Worm (Caenorhabditis elegans) whole organism, L1 larva: Measurements from ENCODE around the gene lap-1.

ENCODE experiments used
- C16A3.4 ChIP-seq: fragments of 150-350 bp; optimal IDR thresholded peaks from 2 replicates; lab custom pipeline; 2014; ENCODE audit warnings: missing biosample characterization, missing genetic modification characterization
- Y116A8C.19 ChIP-seq: sonication (generic microtip); optimal IDR thresholded peaks from 2 replicates; lab custom pipeline; 2016; ENCODE audit warnings: missing compliant biosample characterization, missing genetic modification characterization, borderline replicate concordance
- aha-1 ChIP-seq: fragments of 150-350 bp; optimal IDR thresholded peaks from 2 replicates; lab custom pipeline; 2014; ENCODE audit warnings: missing biosample characterization, missing genetic modification characterization
- alr-1 ChIP-seq: fragments of 200-800 bp; sonication (Bioruptor generic); optimal IDR thresholded peaks from 2 replicates; lab custom pipeline; 2018; ENCODE audit warnings: borderline replicate concordance, mild to moderate bottlenecking, missing genetic modification characterization, missing compliant biosample characterization
- aly-2 ChIP-seq: fragments of 150-350 bp; optimal IDR thresholded peaks from 2 replicates; lab custom pipeline; 2014; ENCODE audit warnings: missing biosample characterization, missing genetic modification characterization
- blmp-1 ChIP-seq: fragments of 150-350 bp; optimal IDR thresholded peaks from 2 replicates; lab custom pipeline; 2014; ENCODE audit warnings: missing biosample characterization, missing genetic modification characterization
- ceh-8 ChIP-seq: fragments of 200-800 bp; sonication (Bioruptor generic); optimal IDR thresholded peaks from 2 replicates; lab custom pipeline; 2018; ENCODE audit warnings: mild to moderate bottlenecking, missing genetic modification characterization, moderate library complexity, missing compliant biosample characterization
- ceh-82 ChIP-seq, 3 experiments: fragments of 150-350 bp in 1 of 3; sonication (generic microtip) in 2 of 3; optimal IDR thresholded peaks; 2 replicates each; lab custom pipeline; 2014 to 2017; ENCODE audit warnings: missing biosample characterization in 3 of 3, missing genetic modification characterization in 3 of 3
- ceh-88 ChIP-seq: fragments of 200-800 bp; sonication (Bioruptor generic); IDR thresholded peaks from 2 replicates; pipeline ENCODE4 v1.3.6; 2022; ENCODE audit warnings: missing genetic modification characterization, missing compliant biosample characterization
- ceh-90 ChIP-seq: sonication (generic microtip); optimal IDR thresholded peaks from 2 replicates; lab custom pipeline; 2016; ENCODE audit warnings: missing genetic modification characterization, missing compliant biosample characterization
- efl-1 ChIP-seq, 4 experiments: fragments of 150-350 bp; optimal IDR thresholded peaks in 3 of 4; peaks in 1 of 4; 1 replicate in 1 of 4; 2 replicates in 3 of 4; lab custom pipeline; 2014; ENCODE audit warnings: missing biosample characterization in 2 of 4, missing genetic modification characterization in 2 of 4, missing genetic modification reagents in 2 of 4
- egl-13 ChIP-seq: sonication (generic microtip); optimal IDR thresholded peaks from 2 replicates; lab custom pipeline; 2016; ENCODE audit warnings: missing genotype, missing genetic modification reagents, missing genetic modification characterization, missing compliant biosample characterization
- egl-27 ChIP-seq, 2 experiments: fragments of 150-350 bp in 1 of 2; sonication (generic microtip); optimal IDR thresholded peaks; 3 replicates each; lab custom pipeline; 2017 to 2018; ENCODE audit warnings: missing biosample characterization in 2 of 2, missing genetic modification characterization in 2 of 2, missing genetic modification reagents in 2 of 2
- elt-2 ChIP-seq: sonication (generic microtip); optimal IDR thresholded peaks from 2 replicates; lab custom pipeline; 2016; ENCODE audit warnings: missing genetic modification characterization, mild to moderate bottlenecking, inconsistent platforms, missing compliant biosample characterization, missing genetic modification reagents
- elt-3 ChIP-seq, 6 experiments: fragments of 150-350 bp in 1 of 6; sonication (generic microtip); optimal IDR thresholded peaks; 2 replicates each; lab custom pipeline; 2017 to 2018; ENCODE audit warnings: missing biosample characterization in 6 of 6, missing genetic modification characterization in 6 of 6, inconsistent platforms in 1 of 6
- fos-1 ChIP-seq: fragments of 150-350 bp; optimal IDR thresholded peaks from 2 replicates; lab custom pipeline; 2014; ENCODE audit warnings: missing biosample characterization, missing genetic modification characterization
- isw-1 ChIP-seq: fragments of 200-800 bp; sonication (Bioruptor generic); IDR thresholded peaks from 2 replicates; pipeline ENCODE4 v1.3.6; 2022; ENCODE audit warnings: missing genetic modification characterization, missing compliant biosample characterization
- lin-13 ChIP-seq: fragments of 150-350 bp; optimal IDR thresholded peaks from 2 replicates; lab custom pipeline; 2014; ENCODE audit warnings: missing biosample characterization, missing genetic modification reagents, missing genetic modification characterization
- lin-14 ChIP-seq: fragments of 200-800 bp; sonication (Bioruptor generic); optimal IDR thresholded peaks from 2 replicates; lab custom pipeline; 2018; ENCODE audit warnings: mild to moderate bottlenecking, missing genetic modification characterization, moderate library complexity, missing compliant biosample characterization
- lin-15B ChIP-seq: fragments of 150-350 bp; sonication (generic microtip); optimal IDR thresholded peaks from 3 replicates; lab custom pipeline; 2014; ENCODE audit warnings: missing biosample characterization, missing genetic modification characterization
- lin-35 ChIP-seq, 2 experiments: fragments of 150-350 bp; optimal IDR thresholded peaks; 2 replicates each; lab custom pipeline; 2014; ENCODE audit warnings: missing biosample characterization in 2 of 2, missing genetic modification characterization in 2 of 2, missing genetic modification reagents in 2 of 2
- lin-39 ChIP-seq: fragments of 150-350 bp; optimal IDR thresholded peaks from 2 replicates; lab custom pipeline; 2014; ENCODE audit warnings: missing biosample characterization, missing genetic modification reagents, missing genetic modification characterization
- lsy-2 ChIP-seq, 2 experiments: fragments of 150-350 bp; optimal IDR thresholded peaks; 2 replicates each; lab custom pipeline; 2014; ENCODE audit warnings: missing biosample characterization in 2 of 2, missing genetic modification characterization in 2 of 2
- mab-9 ChIP-seq: fragments of 200-800 bp; sonication (Bioruptor generic); IDR thresholded peaks from 2 replicates; pipeline ENCODE4 v1.3.6; 2022; ENCODE audit warnings: missing genetic modification reagents, missing genetic modification characterization, missing compliant biosample characterization
- mep-1 ChIP-seq: fragments of 150-350 bp; optimal IDR thresholded peaks from 2 replicates; lab custom pipeline; 2014; ENCODE audit warnings: missing biosample characterization, missing genetic modification characterization
- nhr-12 ChIP-seq: sonication (generic microtip); optimal IDR thresholded peaks from 2 replicates; lab custom pipeline; 2017; ENCODE audit warnings: missing biosample characterization, missing genetic modification characterization
- nhr-237 ChIP-seq: fragments of 150-350 bp; optimal IDR thresholded peaks from 2 replicates; lab custom pipeline; 2014; ENCODE audit warnings: missing biosample characterization, missing genetic modification characterization
- nhr-47 ChIP-seq: sonication (generic microtip); optimal IDR thresholded peaks from 2 replicates; lab custom pipeline; 2016; ENCODE audit warnings: mild to moderate bottlenecking, missing genetic modification characterization, moderate library complexity, missing compliant biosample characterization
- nhr-77 ChIP-seq: fragments of 150-350 bp; optimal IDR thresholded peaks from 2 replicates; lab custom pipeline; 2014; ENCODE audit warnings: missing biosample characterization, missing genetic modification characterization
- nhr-85 ChIP-seq: sonication (generic microtip); peaks from one replicate; lab custom pipeline; 2016; ENCODE audit warnings: missing genetic modification characterization, inconsistent platforms, missing compliant biosample characterization
- pax-3 ChIP-seq: fragments of 200-800 bp; sonication (Bioruptor generic); optimal IDR thresholded peaks from 2 replicates; lab custom pipeline; 2018; ENCODE audit warnings: mild to moderate bottlenecking, missing genetic modification characterization, moderate library complexity, missing compliant biosample characterization
- pqm-1 ChIP-seq: sonication (generic microtip); optimal IDR thresholded peaks from 3 replicates; lab custom pipeline; 2017; ENCODE audit warnings: missing biosample characterization, missing genetic modification characterization
- rnt-1 ChIP-seq: sonication (generic microtip); optimal IDR thresholded peaks from 2 replicates; lab custom pipeline; 2016; ENCODE audit warnings: mild to moderate bottlenecking, missing genetic modification characterization, moderate library complexity, missing compliant biosample characterization
- snu-23 ChIP-seq: sonication (generic microtip); optimal IDR thresholded peaks from 2 replicates; lab custom pipeline; 2016; ENCODE audit warnings: missing genetic modification characterization, missing compliant biosample characterization
- swsn-7 ChIP-seq: sonication (generic microtip); optimal IDR thresholded peaks from 2 replicates; lab custom pipeline; 2016; ENCODE audit warnings: missing genetic modification characterization, missing compliant biosample characterization
- tbx-2 ChIP-seq: sonication (generic microtip); optimal IDR thresholded peaks from 2 replicates; lab custom pipeline; 2016; ENCODE audit warnings: missing genetic modification characterization, missing compliant biosample characterization
- unc-130 ChIP-seq: fragments of 150-350 bp; optimal IDR thresholded peaks from 2 replicates; lab custom pipeline; 2017; ENCODE audit warnings: missing biosample characterization, missing genetic modification characterization, inconsistent platforms
- unc-30 ChIP-seq: sonication (generic microtip); optimal IDR thresholded peaks from 2 replicates; lab custom pipeline; 2017; ENCODE audit warnings: missing biosample characterization, missing genetic modification characterization
- unc-62 ChIP-seq: fragments of 150-350 bp; optimal IDR thresholded peaks from 2 replicates; lab custom pipeline; 2014; ENCODE audit warnings: missing biosample characterization, missing genetic modification reagents, missing genetic modification characterization
- unc-86 ChIP-seq: sonication (generic microtip); optimal IDR thresholded peaks from 2 replicates; lab custom pipeline; 2016; ENCODE audit warnings: missing genetic modification characterization, missing compliant biosample characterization
- vab-15 ChIP-seq: sonication (generic microtip); optimal IDR thresholded peaks from 2 replicates; lab custom pipeline; 2017; ENCODE audit warnings: missing genotype, mild to moderate bottlenecking, missing genetic modification characterization, missing compliant biosample characterization
- xbp-1 ChIP-seq: sonication (generic microtip); optimal IDR thresholded peaks from 2 replicates; lab custom pipeline; 2016; ENCODE audit warnings: missing genetic modification characterization, missing compliant biosample characterization
- zag-1 ChIP-seq: fragments of 150-350 bp; optimal IDR thresholded peaks from 2 replicates; lab custom pipeline; 2014; ENCODE audit warnings: missing biosample characterization, missing genetic modification characterization
- ztf-11 ChIP-seq, 2 experiments: sonication (generic microtip); optimal IDR thresholded peaks; 2 replicates each; lab custom pipeline; 2016 to 2017; ENCODE audit warnings: missing genetic modification characterization in 2 of 2, missing biosample characterization in 1 of 2, missing compliant biosample characterization in 1 of 2
- ztf-4 ChIP-seq: fragments of 150-350 bp; optimal IDR thresholded peaks from 2 replicates; lab custom pipeline; 2014; ENCODE audit warnings: missing biosample characterization, missing genetic modification characterization

lap-1 gene

ce11 chrIII:8356407-8356881 is 45.3 kb downstream of the lap-1 start (continued):
- peak in 1 of 2 experiments; percentile 56 for TF ChIP-seq ztf-11 (tag; optimal IDR thresholded peaks at IDR 0.05; lab: Kevin White, UChicago)
- peak; percentile 3 for TF ChIP-seq zag-1
- TF ChIP-seq elt-3 (tag; optimal IDR thresholded peaks at IDR 0.05; lab: Kevin White, UChicago) = peak in 2 of 6 experiments; percentile 5 to 24
- TF ChIP-seq ceh-82 (tag; optimal IDR thresholded peaks at IDR 0.05; lab: Kevin White, UChicago) = peak; percentile 15 to 61 (median 54)
- TF ChIP-seq lin-13 (GFP tag; lab: Kevin White, UChicago) = peak; percentile 56
- no peak for TF ChIP-seq Y116A8C.19
- TF ChIP-seq swsn-7 (tag; lab: Kevin White, UChicago) = peak; percentile 73
- no peak for TF ChIP-seq egl-13 (tag; lab: Kevin White, UChicago)
- no peak for TF ChIP-seq pax-3
- no peak for TF ChIP-seq mab-9 (GFP tag; lab: Robert Waterston, UW)
- TF ChIP-seq rnt-1 = peak; percentile 65
- peak; percentile 84 for TF ChIP-seq nhr-85
- no peak for TF ChIP-seq vab-15 (tag; lab: Kevin White, UChicago)
- TF ChIP-seq aly-2 (tag; lab: Kevin White, UChicago) = peak; percentile 77
- peak; percentile 69 for TF ChIP-seq nhr-47 (tag; lab: Kevin White, UChicago)
- TF ChIP-seq nhr-77 (tag; lab: Kevin White, UChicago) = peak; percentile 75
- peak; percentile 46 for TF ChIP-seq lin-15B
- TF ChIP-seq C16A3.4 = peak; percentile 69
- TF ChIP-seq blmp-1 = peak; percentile 74
- TF ChIP-seq xbp-1 (tag; lab: Kevin White, UChicago) = peak; percentile 57
- no peak for TF ChIP-seq nhr-237 (tag; lab: Kevin White, UChicago)
- TF ChIP-seq elt-2 (tag; lab: Kevin White, UChicago) = peak; percentile 2
- no peak for TF ChIP-seq aha-1 (tag; lab: Kevin White, UChicago)
- no peak for TF ChIP-seq nhr-12 (tag; lab: Kevin White, UChicago)
- TF ChIP-seq lsy-2 (tag; optimal IDR thresholded peaks at IDR 0.05; lab: Kevin White, UChicago) = peak; percentile 74 to 93
- peak in 1 of 2 experiments; percentile 4 for TF ChIP-seq egl-27 (tag; optimal IDR thresholded peaks at IDR 0.05; lab: Kevin White, UChicago)
- TF ChIP-seq mep-1 = peak; percentile 82
- peak; percentile 17; the same call in 1 of the 2 replicates for TF ChIP-seq isw-1 (GFP tag; lab: Robert Waterston, UW)
- peak; percentile 10 for TF ChIP-seq ceh-8
- no peak for TF ChIP-seq ceh-88 (GFP tag; lab: Robert Waterston, UW)
- peak; percentile 61 to 80 for TF ChIP-seq lin-35 (GFP tag; optimal IDR thresholded peaks at IDR 0.05; lab: Kevin White, UChicago)
- peak; percentile 95 for TF ChIP-seq lin-14 (GFP tag; lab: Kevin White, UChicago)
- peak; percentile 42 for TF ChIP-seq unc-130 (tag; lab: Kevin White, UChicago)
- TF ChIP-seq ztf-4 (tag; lab: Kevin White, UChicago) = peak; percentile 69
- TF ChIP-seq tbx-2 (tag; lab: Kevin White, UChicago) = peak; percentile 74
- TF ChIP-seq unc-86 (tag; lab: Kevin White, UChicago) = peak; percentile 69

DNA sequence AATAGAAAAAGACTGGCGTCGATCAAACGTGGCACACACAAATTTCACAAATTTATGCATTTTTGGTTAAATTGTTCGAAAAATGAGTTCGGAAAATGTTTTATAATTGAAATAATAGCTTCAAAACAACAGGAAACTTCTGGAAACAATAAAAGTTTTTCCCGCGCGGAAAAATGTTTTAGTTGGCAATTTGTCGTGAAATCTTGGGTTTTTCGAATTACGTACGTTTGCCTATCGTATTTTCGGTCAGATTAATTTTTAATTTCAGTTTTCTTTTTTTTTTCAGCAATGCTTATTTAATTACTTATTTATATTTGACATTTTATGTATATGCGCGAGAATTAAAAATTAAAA is 46.3 kb downstream of the lap-1 start:
- no peak for TF ChIP-seq pqm-1
- no peak for TF ChIP-seq alr-1
- TF ChIP-seq tbx-2 (tag; lab: Kevin White, UChicago) = no peak
- TF ChIP-seq ceh-8 = no peak
- no peak for TF ChIP-seq lsy-2 (tag; optimal IDR thresholded peaks at IDR 0.05; lab: Kevin White, UChicago)
- TF ChIP-seq pax-3 = no peak
- TF ChIP-seq fos-1 (tag; lab: Kevin White, UChicago) = no peak
- no peak for TF ChIP-seq ceh-90 (tag; lab: Kevin White, UChicago)
- no peak for TF ChIP-seq aha-1 (tag; lab: Kevin White, UChicago)
- TF ChIP-seq lin-39 (tag; lab: Kevin White, UChicago) = no peak
- TF ChIP-seq efl-1 (optimal IDR thresholded peaks at IDR 0.05; lab: Kevin White, UChicago) = no peak
- TF ChIP-seq efl-1 (GFP tag; optimal IDR thresholded peaks at IDR 0.05 in 1 of 2; lab: Kevin White, UChicago) = no peak
- TF ChIP-seq unc-30 = no peak
- TF ChIP-seq snu-23 (GFP tag; lab: Kevin White, UChicago) = no peak
- no peak for TF ChIP-seq ztf-4 (tag; lab: Kevin White, UChicago)
- TF ChIP-seq C16A3.4 = no peak
- TF ChIP-seq unc-62 (GFP tag; lab: Kevin White, UChicago) = no peak
